Fruit fly (Drosophila melanogaster) whole organism, embryonic: ENCODE results near the gene CAH3.

Source experiments
- Abd-B ChIP-seq: fragments of 200-800 bp; sonication (Bioruptor generic); optimal IDR thresholded peaks from 2 replicates; lab custom pipeline; 2018; ENCODE audit warnings: missing biosample characterization, mild to moderate bottlenecking, missing genetic modification characterization, moderate library complexity
- Atf6 ChIP-seq: fragments of 200-800 bp; sonication (Bioruptor generic); IDR thresholded peaks from 2 replicates; pipeline ENCODE4 v1.3.6; 2022; ENCODE audit warnings: missing biosample characterization, missing genetic modification characterization
- CG10209 ChIP-seq: fragments of 200-800 bp; sonication (Bioruptor generic); optimal IDR thresholded peaks from 3 replicates; lab custom pipeline; 2017; ENCODE audit warnings: missing biosample characterization, mild to moderate bottlenecking, missing genetic modification characterization, missing genetic modification reagents
- CG10274 ChIP-seq: fragments of 200-800 bp; sonication (Bioruptor generic); optimal IDR thresholded peaks from 3 replicates; lab custom pipeline; 2017; ENCODE audit warnings: missing biosample characterization, mild to moderate bottlenecking, missing genetic modification characterization
- CG11093 ChIP-seq: fragments of 200-800 bp; sonication (Bioruptor generic); IDR thresholded peaks from 3 replicates; pipeline ENCODE4 v1.3.6; 2022; ENCODE audit warnings: missing biosample characterization, missing genetic modification characterization
- CG11696 ChIP-seq: fragments of 200-800 bp; sonication (Bioruptor generic); IDR thresholded peaks from 2 replicates; pipeline ENCODE4 v1.3.6; 2022; ENCODE audit warnings: missing biosample characterization, missing genetic modification characterization
- CG12104 ChIP-seq: fragments of 200-800 bp; sonication (Bioruptor generic); optimal IDR thresholded peaks from 3 replicates; lab custom pipeline; 2016; ENCODE audit warnings: missing biosample characterization, missing genetic modification characterization
- CG13775 ChIP-seq: fragments of 200-800 bp; sonication (Bioruptor generic); optimal IDR thresholded peaks from 3 replicates; lab custom pipeline; 2017; ENCODE audit warnings: missing biosample characterization, mild to moderate bottlenecking, missing genetic modification characterization
- CG14441 ChIP-seq: fragments of 200-800 bp; sonication (Bioruptor generic); IDR thresholded peaks from 2 replicates; pipeline ENCODE4 v1.3.6; 2022; ENCODE audit warnings: missing biosample characterization, missing genetic modification characterization
- CG15073 ChIP-seq: fragments of 200-800 bp; sonication (Bioruptor generic); optimal IDR thresholded peaks from 2 replicates; lab custom pipeline; 2016; ENCODE audit warnings: missing biosample characterization, missing genetic modification characterization
- CG15514 ChIP-seq: fragments of 200-800 bp; sonication (Bioruptor generic); optimal IDR thresholded peaks from 3 replicates; lab custom pipeline; 2017; ENCODE audit warnings: missing biosample characterization, missing genetic modification characterization, mild to moderate bottlenecking, moderate library complexity, missing genetic modification reagents
- CG1602 ChIP-seq: fragments of 200-800 bp; sonication (Bioruptor generic); optimal IDR thresholded peaks from 3 replicates; lab custom pipeline; 2016; ENCODE audit warnings: missing biosample characterization, missing genetic modification characterization
- CG2889 ChIP-seq: fragments of 200-800 bp; sonication (Bioruptor generic); IDR thresholded peaks from 3 replicates; pipeline ENCODE4 v1.3.6; 2022; ENCODE audit warnings: missing biosample characterization, missing genetic modification characterization
- CG6791 ChIP-seq: fragments of 200-800 bp; sonication (Bioruptor generic); IDR thresholded peaks from 3 replicates; pipeline ENCODE4 v1.3.6; 2022; ENCODE audit warnings: missing biosample characterization, missing genetic modification characterization; ENCODE audit not compliant: partially characterized antibody
- CG7786 ChIP-seq: fragments of 200-800 bp; sonication (Bioruptor generic); optimal IDR thresholded peaks from 2 replicates; lab custom pipeline; 2016; ENCODE audit warnings: missing biosample characterization, missing genetic modification characterization
- CG7987 ChIP-seq: fragments of 200-800 bp; sonication (Bioruptor generic); optimal IDR thresholded peaks from 2 replicates; lab custom pipeline; 2018; ENCODE audit warnings: missing biosample characterization, mild to moderate bottlenecking, missing genetic modification characterization, moderate library complexity
- CG8281 ChIP-seq: fragments of 200-800 bp; sonication (Bioruptor generic); optimal IDR thresholded peaks from 2 replicates; lab custom pipeline; 2018; ENCODE audit warnings: missing biosample characterization, mild to moderate bottlenecking, missing genetic modification characterization, moderate library complexity
- CG8765 ChIP-seq: fragments of 200-800 bp; sonication (Bioruptor generic); IDR thresholded peaks from 2 replicates; pipeline ENCODE4 v1.3.6; 2022; ENCODE audit warnings: missing biosample characterization, missing genetic modification characterization
- CG9215 ChIP-seq: fragments of 200-800 bp; sonication (Bioruptor generic); IDR thresholded peaks from 2 replicates; pipeline ENCODE4 v1.3.6; 2022; ENCODE audit warnings: missing biosample characterization, missing genetic modification characterization
- CG9609 ChIP-seq: fragments of 200-800 bp; sonication (Bioruptor generic); optimal IDR thresholded peaks from 3 replicates; lab custom pipeline; 2016; ENCODE audit warnings: missing biosample characterization, missing genetic modification characterization
- D ChIP-seq, 2 experiments: fragments of 200-800 bp in 1 of 2; fragments of >200 bp in 1 of 2; sonication (Bioruptor generic) in 1 of 2; optimal IDR thresholded peaks; 2 replicates in 1 of 2; 3 replicates in 1 of 2; lab custom pipeline; 2017; ENCODE audit warnings: mild to moderate bottlenecking in 1 of 2, missing biosample characterization in 1 of 2, missing genetic modification characterization in 1 of 2, missing genetic modification reagents in 1 of 2
- HLH3B ChIP-seq: fragments of 200-800 bp; sonication (Bioruptor generic); IDR thresholded peaks from 2 replicates; pipeline ENCODE4 v1.3.6; 2022; ENCODE audit warnings: missing biosample characterization, missing genetic modification characterization
- Hr3 ChIP-seq: fragments of 200-800 bp; sonication (Bioruptor generic); optimal IDR thresholded peaks from 3 replicates; lab custom pipeline; 2016; ENCODE audit warnings: missing biosample characterization, missing genetic modification characterization
- Hsf ChIP-seq: fragments of 200-800 bp; sonication (Bioruptor generic); optimal IDR thresholded peaks from 3 replicates; lab custom pipeline; 2016; ENCODE audit warnings: missing biosample characterization, missing genetic modification characterization
- Kr ChIP-seq: fragments of 200-800 bp; sonication (Bioruptor generic); optimal IDR thresholded peaks from 2 replicates; lab custom pipeline; 2017; ENCODE audit warnings: missing biosample characterization, mild to moderate bottlenecking, missing genetic modification characterization
- MBD-R2 ChIP-seq: fragments of 200-800 bp; sonication (Bioruptor generic); IDR thresholded peaks from 2 replicates; pipeline ENCODE4 v1.3.6; 2022; ENCODE audit warnings: missing biosample characterization, missing genetic modification characterization
- MESR4 ChIP-seq: fragments of 200-800 bp; sonication (Bioruptor generic); optimal IDR thresholded peaks from 2 replicates; lab custom pipeline; 2018; ENCODE audit warnings: missing biosample characterization, mild to moderate bottlenecking, missing genetic modification characterization, moderate library complexity
- Max ChIP-seq: fragments of 200-800 bp; sonication (Bioruptor generic); optimal IDR thresholded peaks from 2 replicates; lab custom pipeline; 2016; ENCODE audit warnings: missing biosample characterization, mild to moderate bottlenecking, missing genetic modification characterization
- NFAT ChIP-seq: fragments of 200-800 bp; sonication (Bioruptor generic); IDR thresholded peaks from 2 replicates; pipeline ENCODE4 v1.3.6; 2022; ENCODE audit warnings: missing biosample characterization, missing genetic modification characterization
- Side ChIP-seq: fragments of 200-800 bp; sonication (Bioruptor generic); optimal IDR thresholded peaks from 2 replicates; lab custom pipeline; 2016; ENCODE audit warnings: missing biosample characterization, missing genetic modification characterization
- Sox102F ChIP-seq: fragments of 200-800 bp; sonication (Bioruptor generic); optimal IDR thresholded peaks from 2 replicates; lab custom pipeline; 2018; ENCODE audit warnings: missing biosample characterization, mild to moderate bottlenecking, missing genetic modification characterization, moderate library complexity
- Taf1 ChIP-seq: fragments of 200-800 bp; sonication (Bioruptor generic); IDR thresholded peaks from 2 replicates; pipeline ENCODE4 v1.3.6; 2022; ENCODE audit warnings: missing biosample characterization, missing genetic modification characterization
- bsh ChIP-seq, 2 experiments: fragments of 200-800 bp; sonication (Bioruptor generic); optimal IDR thresholded peaks; 2 replicates each; lab custom pipeline; 2017 to 2018; ENCODE audit warnings: mild to moderate bottlenecking in 2 of 2, missing biosample characterization in 2 of 2, missing genetic modification characterization in 2 of 2, moderate library complexity in 1 of 2
- da ChIP-seq: fragments of 200-800 bp; sonication (Bioruptor generic); optimal IDR thresholded peaks from 2 replicates; lab custom pipeline; 2016; ENCODE audit warnings: missing biosample characterization, missing genetic modification characterization
- dati ChIP-seq: fragments of 200-800 bp; sonication (Bioruptor generic); IDR thresholded peaks from 2 replicates; pipeline ENCODE4 v1.3.6; 2022; ENCODE audit warnings: missing biosample characterization, missing genetic modification characterization
- disco-r ChIP-seq: fragments of 200-800 bp; sonication (Bioruptor generic); optimal IDR thresholded peaks from 2 replicates; lab custom pipeline; 2016; ENCODE audit warnings: missing biosample characterization, missing genetic modification characterization
- eve ChIP-seq, 2 experiments: fragments of >200 bp; optimal IDR thresholded peaks; 2 replicates each; lab custom pipeline; 2017; ENCODE audit warnings: missing biosample characterization in 2 of 2, missing genetic modification characterization in 2 of 2
- fd3F ChIP-seq: fragments of 200-800 bp; sonication (Bioruptor generic); optimal IDR thresholded peaks from 2 replicates; lab custom pipeline; 2018; ENCODE audit warnings: missing biosample characterization, mild to moderate bottlenecking, missing genetic modification characterization, moderate library complexity
- ftz-f1 ChIP-seq: fragments of 200-800 bp; sonication (Bioruptor generic); optimal IDR thresholded peaks from 2 replicates; lab custom pipeline; 2016; ENCODE audit warnings: missing biosample characterization, missing genetic modification characterization
- gcm ChIP-seq: fragments of 200-800 bp; sonication (Bioruptor generic); optimal IDR thresholded peaks from 2 replicates; lab custom pipeline; 2019; ENCODE audit warnings: missing biosample characterization, mild to moderate bottlenecking, missing genetic modification characterization, moderate library complexity
- grau ChIP-seq: fragments of 200-800 bp; optimal IDR thresholded peaks from 3 replicates; lab custom pipeline; 2019; ENCODE audit warnings: missing biosample characterization, mild to moderate bottlenecking, missing genetic modification characterization, moderate library complexity
- gsb-n ChIP-seq: fragments of 200-800 bp; sonication (Bioruptor generic); optimal IDR thresholded peaks from 3 replicates; lab custom pipeline; 2018; ENCODE audit warnings: missing biosample characterization, mild to moderate bottlenecking, missing genetic modification characterization
- h ChIP-seq: fragments of >200 bp; optimal IDR thresholded peaks from 2 replicates; lab custom pipeline; 2017
- kni ChIP-seq: fragments of 200-800 bp; sonication (Bioruptor generic); optimal IDR thresholded peaks from 3 replicates; lab custom pipeline; 2017; ENCODE audit warnings: mild to moderate bottlenecking, missing biosample characterization, missing genetic modification reagents, missing genetic modification characterization
- sim ChIP-seq: fragments of 200-800 bp; sonication (Bioruptor generic); IDR thresholded peaks from 2 replicates; pipeline ENCODE4 v1.3.6; 2022; ENCODE audit warnings: missing biosample characterization, missing genetic modification characterization
- stwl ChIP-seq: fragments of 200-800 bp; sonication (Bioruptor generic); optimal IDR thresholded peaks from 3 replicates; lab custom pipeline; 2018; ENCODE audit warnings: missing biosample characterization, mild to moderate bottlenecking, missing genetic modification characterization, moderate library complexity
- tna ChIP-seq: fragments of 200-800 bp; sonication (Bioruptor generic); IDR thresholded peaks from 2 replicates; pipeline ENCODE4 v1.3.6; 2022; ENCODE audit warnings: missing biosample characterization, missing genetic modification characterization; ENCODE audit not compliant: partially characterized antibody
- yki ChIP-seq: fragments of >200 bp; optimal IDR thresholded peaks from 3 replicates; lab custom pipeline; 2018

Gene CAH3

DNA sequence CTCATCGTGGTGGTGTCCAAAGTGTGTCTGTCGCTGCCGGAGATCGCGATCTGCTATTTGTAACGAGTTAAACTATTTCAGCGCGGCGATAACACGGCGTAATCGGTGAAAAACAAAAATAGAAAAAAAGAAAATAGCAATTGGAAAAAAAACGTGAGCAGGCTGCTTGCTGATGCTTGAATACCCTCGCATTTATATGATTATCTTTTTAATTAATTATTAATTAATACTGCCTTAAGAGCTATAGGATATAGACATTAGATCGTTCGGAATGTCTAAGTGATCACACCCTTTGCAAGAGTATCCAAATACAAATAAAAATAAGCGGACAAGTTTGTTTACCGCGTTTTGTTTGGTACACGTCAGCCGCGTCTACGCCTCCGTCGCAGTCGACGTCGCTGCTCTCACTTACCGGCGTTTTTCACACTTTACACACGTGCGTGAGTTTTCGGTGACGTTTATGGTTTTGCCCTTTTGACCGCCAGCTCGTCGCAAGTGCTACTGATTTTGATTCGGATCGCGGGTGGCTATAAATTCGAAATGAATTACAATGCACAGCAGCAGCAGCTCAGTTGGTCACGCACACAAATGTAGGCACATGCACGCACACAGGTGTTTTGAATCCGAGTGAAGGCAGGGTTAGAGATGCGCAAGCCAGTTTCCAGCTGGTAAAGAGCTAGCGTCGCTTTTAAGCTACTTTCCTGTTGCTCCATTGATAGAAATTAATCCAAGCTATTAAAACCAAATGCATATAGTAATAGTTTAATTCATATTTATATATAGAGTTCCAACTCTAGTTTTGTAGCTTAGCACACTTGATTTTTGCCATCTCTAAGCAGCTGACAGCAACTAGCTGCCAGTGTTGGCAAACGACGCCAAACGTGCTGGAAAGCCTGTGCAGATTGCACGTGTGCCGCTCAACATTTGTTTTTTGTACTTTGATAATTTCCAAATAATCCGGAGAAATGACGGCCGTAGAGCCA lies 33.3 kb downstream of the CAH3 start, which contains the start of the genes CG2004 and CG1785:
Gene CG2004, minus strand, starts transcription at position 861 of the 983 bp plus-strand sequence.
Gene CG1785, plus strand, starts transcription at position 873 of the 983 bp plus-strand sequence.
- TF ChIP-seq ftz-f1 (GFP tag; lab: Kevin White, UChicago) = peak; percentile 56
- peak; percentile 30 for TF ChIP-seq MESR4 (GFP tag; lab: Kevin White, UChicago)
- peak in 1 of 2 experiments; percentile 11 for TF ChIP-seq eve (GFP tag; optimal IDR thresholded peaks at IDR 0.05; lab: Kevin White, UChicago)
- peak; percentile 91 for TF ChIP-seq CG9215
- peak; percentile 6 to 91 for TF ChIP-seq bsh (GFP tag; optimal IDR thresholded peaks at IDR 0.05; lab: Kevin White, UChicago)
- TF ChIP-seq CG6791 = peak; percentile 54; the same call in 1 of the 3 replicates
- peak; percentile 94 for TF ChIP-seq CG14441
- peak; percentile 91 for TF ChIP-seq CG11093 (GFP tag; lab: Robert Waterston, UW)
- TF ChIP-seq yki = no peak
- peak; percentile 89 for TF ChIP-seq grau (tag; lab: Kevin White, UChicago)
- peak; percentile 89 for TF ChIP-seq kni (GFP tag; lab: Kevin White, UChicago)
- TF ChIP-seq CG1602 = peak; percentile 91
- peak; percentile 90 for TF ChIP-seq Sox102F (GFP tag; lab: Kevin White, UChicago)
- no peak for TF ChIP-seq D (optimal IDR thresholded peaks at IDR 0.05; lab: Kevin White, UChicago)
- peak; percentile 87 for TF ChIP-seq D (GFP tag; optimal IDR thresholded peaks at IDR 0.05; lab: Kevin White, UChicago)
- peak; percentile 87; the same call in 1 of the 2 replicates for TF ChIP-seq Atf6 (GFP tag; lab: Robert Waterston, UW)
- TF ChIP-seq sim (GFP tag; lab: Robert Waterston, UW) = peak; percentile 80
- peak; percentile 78 for TF ChIP-seq CG7987 (GFP tag; lab: Kevin White, UChicago)
- peak; percentile 91 for TF ChIP-seq Hr3 (GFP tag; lab: Kevin White, UChicago)
- TF ChIP-seq CG8281 (tag; lab: Kevin White, UChicago) = peak; percentile 59
- TF ChIP-seq CG11696 (GFP tag; lab: Robert Waterston, UW) = peak; percentile 69; the same call in 1 of the 2 replicates
- peak; percentile 82 for TF ChIP-seq gsb-n (tag; lab: Kevin White, UChicago)
- peak; percentile 95 for TF ChIP-seq MBD-R2 (GFP tag; lab: Robert Waterston, UW)
- TF ChIP-seq CG2889 = peak; percentile 92
- no peak for TF ChIP-seq tna (GFP tag; lab: Robert Waterston, UW)
- TF ChIP-seq CG13775 (GFP tag; lab: Kevin White, UChicago) = peak; percentile 95
- TF ChIP-seq disco-r (GFP tag; lab: Kevin White, UChicago) = peak; percentile 58
- TF ChIP-seq CG7786 (GFP tag; lab: Kevin White, UChicago) = peak; percentile 86
- peak; percentile 59 for TF ChIP-seq stwl
- TF ChIP-seq CG8765 (GFP tag; lab: Robert Waterston, UW) = peak; percentile 95
- TF ChIP-seq Max = peak; percentile 95
- peak; percentile 51 for TF ChIP-seq CG15073 (GFP tag; lab: Kevin White, UChicago)
- TF ChIP-seq HLH3B (GFP tag; lab: Robert Waterston, UW) = peak; percentile 94
- TF ChIP-seq gcm (GFP tag; lab: Kevin White, UChicago) = peak; percentile 82
- TF ChIP-seq fd3F (GFP tag; lab: Kevin White, UChicago) = peak; percentile 79
- TF ChIP-seq CG9609 (GFP tag; lab: Kevin White, UChicago) = peak; percentile 67
- TF ChIP-seq CG10209 (GFP tag; lab: Kevin White, UChicago) = peak; percentile 93
- peak; percentile 90 for TF ChIP-seq Hsf (GFP tag; lab: Kevin White, UChicago)
- TF ChIP-seq Abd-B (GFP tag; lab: Kevin White, UChicago) = peak; percentile 2
- TF ChIP-seq NFAT (GFP tag; lab: Robert Waterston, UW) = peak; percentile 88
- TF ChIP-seq CG10274 (GFP tag; lab: Kevin White, UChicago) = peak; percentile 56
- TF ChIP-seq Taf1 (GFP tag; lab: Robert Waterston, UW) = peak; percentile 90
- peak; percentile 69 for TF ChIP-seq da (GFP tag; lab: Kevin White, UChicago)
- peak; percentile 85 for TF ChIP-seq Side
- peak; percentile 83 for TF ChIP-seq CG12104
- TF ChIP-seq h (lab: Kevin White, UChicago) = no peak
- TF ChIP-seq Kr (GFP tag; lab: Kevin White, UChicago) = no peak
- TF ChIP-seq CG15514 (GFP tag; lab: Kevin White, UChicago) = peak; percentile 87
- peak; percentile 67 for TF ChIP-seq dati (GFP tag; lab: Robert Waterston, UW)
